Fruit fly (Drosophila melanogaster): ENCODE results near the gene slo.

dm6 chr3R:24614707-24615022 is 47.6 kb upstream of the slo start:
- no peak for TF ChIP-seq CG15710 (tag; optimal IDR thresholded peaks at IDR 0.05)
- TF ChIP-seq CG14655 (GFP tag; optimal IDR thresholded peaks at IDR 0.05), result no peak
- no peak for TF ChIP-seq CG12605 (GFP tag; IDR thresholded peaks at IDR 0.05)
- no peak for TF ChIP-seq CG17806 (tag; optimal IDR thresholded peaks at IDR 0.05)
